Worm (Caenorhabditis elegans): ENCODE measurements around the gene dml-1.

ce11 chrIV:2922196-2922595 lies 35.4 kb downstream of the dml-1 start, which contains the start of gene fbxc-45:
- TF ChIP-seq T22C8.4 (GFP tag; IDR thresholded peaks at IDR 0.05), result no peak
- no peak for TF ChIP-seq flt-1 (GFP tag; IDR thresholded peaks at IDR 0.05)
- no peak for TF ChIP-seq cog-1 (tag; optimal IDR thresholded peaks at IDR 0.05)
- TF ChIP-seq ztf-29 (GFP tag; IDR thresholded peaks at IDR 0.05), result no peak
- TF ChIP-seq klf-2 (GFP tag; conservative IDR thresholded peaks at IDR 0.05), result no peak
- no peak for TF ChIP-seq ztf-23 (GFP tag; IDR thresholded peaks at IDR 0.05)
- TF ChIP-seq ref-1 (GFP tag; conservative IDR thresholded peaks at IDR 0.05), result no peak
